Worm (Caenorhabditis elegans) whole organism, young adult: Measurements from ENCODE around the gene srh-169.

ENCODE experiments used
- efl-1 ChIP-seq: fragments of 150-350 bp; optimal IDR thresholded peaks from 2 replicates; lab custom pipeline; 2014; ENCODE audit warnings: missing biosample characterization, missing genetic modification reagents, missing genetic modification characterization
- lin-26 ChIP-seq: fragments of 200-800 bp; sonication (Bioruptor generic); IDR thresholded peaks from 2 replicates; pipeline ENCODE4 v1.3.6; 2022; ENCODE audit warnings: missing genetic modification reagents, missing genetic modification characterization, missing compliant biosample characterization
- pha-4 ChIP-seq: fragments of 150-350 bp; sonication (generic microtip); optimal IDR thresholded peaks from 2 replicates; lab custom pipeline; 2014; ENCODE audit warnings: missing biosample characterization, missing genetic modification reagents, missing genetic modification characterization
- ztf-22 ChIP-seq: fragments of 200-800 bp; sonication (Bioruptor generic); optimal IDR thresholded peaks from 2 replicates; lab custom pipeline; 2018; ENCODE audit warnings: mild to moderate bottlenecking, missing genetic modification characterization, moderate library complexity, missing compliant biosample characterization

ce11 chrV:4047541-4047940 is at the start of gene srh-169:
- no peak for TF ChIP-seq ztf-22 (GFP tag; lab: Kevin White, UChicago)
- TF ChIP-seq pha-4 (tag; lab: Kevin White, UChicago), result no peak
- no peak for TF ChIP-seq lin-26
- no peak for TF ChIP-seq efl-1 (GFP tag; lab: Kevin White, UChicago)
